Fruit fly (Drosophila melanogaster) whole organism, adult: Measurements from ENCODE around the gene CG42269.

ENCODE experiments used
- Crg-1 ChIP-seq: fragments of 200-800 bp; sonication (Bioruptor generic); optimal IDR thresholded peaks from 2 replicates; lab custom pipeline; 2016; ENCODE audit warnings: missing biosample characterization, missing genetic modification characterization
- cic ChIP-seq: fragments of 200-800 bp; sonication (Bioruptor generic); optimal IDR thresholded peaks from 2 replicates; lab custom pipeline; 2017; ENCODE audit warnings: missing biosample characterization, mild to moderate bottlenecking, missing genetic modification characterization, moderate library complexity
- cnc ChIP-seq, 2 experiments: fragments of >200 bp; optimal IDR thresholded peaks; 2 replicates each; lab custom pipeline; 2017
- kay ChIP-seq: fragments of 200-800 bp; sonication (Bioruptor generic); peaks from one replicate; lab custom pipeline; 2016; ENCODE audit warnings: missing biosample characterization, missing genetic modification characterization, borderline replicate concordance
- ovo ChIP-seq: fragments of 200-800 bp; sonication (Bioruptor generic); optimal IDR thresholded peaks from 2 replicates; lab custom pipeline; 2016; ENCODE audit warnings: missing biosample characterization, missing genetic modification characterization

DNA sequence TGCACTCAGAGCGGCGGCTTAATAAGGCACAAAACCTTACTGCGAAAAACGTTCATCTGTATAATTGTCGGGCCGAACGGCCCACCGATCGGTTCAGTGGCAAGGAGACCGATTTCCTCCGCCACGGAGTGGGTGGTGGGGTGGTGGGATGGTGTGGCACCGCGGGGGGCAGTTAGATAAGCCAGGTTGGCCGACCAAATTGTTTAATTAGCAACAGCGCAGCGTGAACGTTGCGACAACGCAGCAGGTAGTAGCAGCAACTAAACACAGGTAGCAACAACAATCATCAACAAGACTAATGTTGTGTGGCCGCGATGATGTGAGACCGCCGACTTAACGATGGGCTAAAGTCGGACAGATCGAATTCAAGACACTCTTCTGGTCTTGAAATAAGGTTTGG is 2.1 kb downstream of the CG42269 start:
- TF ChIP-seq kay: no peak
- TF ChIP-seq cnc (optimal IDR thresholded peaks at IDR 0.05; lab: Kevin White, UChicago): no peak
- no peak for TF ChIP-seq cic (GFP tag; lab: Kevin White, UChicago)
- TF ChIP-seq ovo (GFP tag; lab: Kevin White, UChicago): no peak
- no peak for TF ChIP-seq Crg-1 (GFP tag; lab: Kevin White, UChicago)
